Fruit fly (Drosophila melanogaster) whole organism, embryonic: ENCODE results near the gene CG11596.
A peak's percentile ranks its signal among the peaks of the same experiment; 100 is the strongest.

Source experiments
- Atf-2 ChIP-seq: fragments of 200-800 bp; sonication (Bioruptor generic); optimal IDR thresholded peaks from 2 replicates; lab custom pipeline; 2016; ENCODE audit warnings: missing biosample characterization, missing genetic modification characterization
- CG10147 ChIP-seq: fragments of 200-800 bp; sonication (Bioruptor generic); optimal IDR thresholded peaks from 2 replicates; lab custom pipeline; 2019; ENCODE audit warnings: missing biosample characterization, mild to moderate bottlenecking, missing genetic modification characterization, moderate library complexity
- CG10979 ChIP-seq: fragments of 200-800 bp; sonication (Bioruptor generic); optimal IDR thresholded peaks from 2 replicates; lab custom pipeline; 2018; ENCODE audit warnings: missing biosample characterization, mild to moderate bottlenecking, missing genetic modification characterization, moderate library complexity
- CG11398 ChIP-seq: fragments of 200-800 bp; sonication (Bioruptor generic); optimal IDR thresholded peaks from 2 replicates; lab custom pipeline; 2016; ENCODE audit warnings: missing biosample characterization, missing genetic modification characterization
- CG12071 ChIP-seq: fragments of 200-800 bp; sonication (Bioruptor generic); optimal IDR thresholded peaks from 3 replicates; lab custom pipeline; 2018; ENCODE audit warnings: missing biosample characterization, mild to moderate bottlenecking, missing genetic modification characterization
- CG1602 ChIP-seq: fragments of 200-800 bp; sonication (Bioruptor generic); optimal IDR thresholded peaks from 3 replicates; lab custom pipeline; 2016; ENCODE audit warnings: missing biosample characterization, missing genetic modification characterization
- CG17568 ChIP-seq: fragments of 200-800 bp; sonication (Bioruptor generic); optimal IDR thresholded peaks from 2 replicates; lab custom pipeline; 2018; ENCODE audit warnings: missing biosample characterization, mild to moderate bottlenecking, missing genetic modification characterization, moderate library complexity
- CG17612 ChIP-seq: fragments of 200-800 bp; sonication (Bioruptor generic); IDR thresholded peaks from 2 replicates; pipeline ENCODE4 v1.3.6; 2022; ENCODE audit warnings: missing biosample characterization, missing genetic modification characterization
- CG17829 ChIP-seq: fragments of 200-800 bp; optimal IDR thresholded peaks from 2 replicates; lab custom pipeline; 2019; ENCODE audit warnings: missing biosample characterization, mild to moderate bottlenecking, missing genetic modification characterization, moderate library complexity
- CG17912 ChIP-seq: fragments of 200-800 bp; sonication (Bioruptor generic); optimal IDR thresholded peaks from 2 replicates; lab custom pipeline; 2018; ENCODE audit warnings: missing biosample characterization, mild to moderate bottlenecking, missing genetic modification characterization
- CG18764 ChIP-seq: fragments of 200-800 bp; sonication (Bioruptor generic); optimal IDR thresholded peaks from 3 replicates; lab custom pipeline; 2016; ENCODE audit warnings: missing biosample characterization, missing genetic modification characterization
- CG3163 ChIP-seq: fragments of 200-800 bp; sonication (Bioruptor generic); optimal IDR thresholded peaks from 3 replicates; lab custom pipeline; 2016; ENCODE audit warnings: missing biosample characterization, missing genetic modification characterization
- CG34422 ChIP-seq: fragments of 200-800 bp; sonication (Bioruptor generic); IDR thresholded peaks from 3 replicates; pipeline ENCODE4 v1.3.6; 2022; ENCODE audit warnings: missing biosample characterization, missing genetic modification characterization
- CG4617 ChIP-seq: fragments of 200-800 bp; sonication (Bioruptor generic); optimal IDR thresholded peaks from 3 replicates; lab custom pipeline; 2016; ENCODE audit warnings: missing biosample characterization, missing genetic modification characterization, borderline replicate concordance
- CG5180 ChIP-seq: fragments of 200-800 bp; sonication (Bioruptor generic); optimal IDR thresholded peaks from 3 replicates; lab custom pipeline; 2017; ENCODE audit warnings: missing biosample characterization, missing genetic modification characterization, mild to moderate bottlenecking, moderate library complexity, missing genetic modification reagents
- CG6175 ChIP-seq: fragments of 200-800 bp; sonication (Bioruptor generic); IDR thresholded peaks from 3 replicates; pipeline ENCODE4 v1.3.6; 2022; ENCODE audit warnings: missing biosample characterization, missing genetic modification characterization
- CoRest ChIP-seq: fragments of 200-800 bp; sonication (Bioruptor generic); optimal IDR thresholded peaks from 3 replicates; lab custom pipeline; 2018; ENCODE audit warnings: missing biosample characterization, mild to moderate bottlenecking, missing genetic modification characterization, moderate library complexity
- Dll ChIP-seq: fragments of 200-800 bp; sonication (Bioruptor generic); IDR thresholded peaks from 4 replicates; pipeline ENCODE4 v1.3.6; 2022; ENCODE audit warnings: missing biosample characterization, missing genetic modification characterization; ENCODE audit not compliant: partially characterized antibody
- Dref ChIP-seq: fragments of 200-800 bp; sonication (Bioruptor generic); IDR thresholded peaks from 2 replicates; pipeline ENCODE4 v1.3.6; 2022; ENCODE audit warnings: missing biosample characterization, missing genetic modification characterization
- H15 ChIP-seq: fragments of 200-800 bp; sonication (Bioruptor generic); IDR thresholded peaks from 3 replicates; pipeline ENCODE4 v1.3.6; 2022; ENCODE audit warnings: missing biosample characterization, missing genetic modification characterization
- Hmr ChIP-seq: fragments of 200-800 bp; sonication (Bioruptor generic); optimal IDR thresholded peaks from 3 replicates; lab custom pipeline; 2017; ENCODE audit warnings: mild to moderate bottlenecking, missing biosample characterization, missing genetic modification reagents, missing genetic modification characterization
- NC2α ChIP-seq: fragments of 200-800 bp; sonication (Bioruptor generic); optimal IDR thresholded peaks from 2 replicates; lab custom pipeline; 2016; ENCODE audit warnings: missing biosample characterization, missing genetic modification characterization
- Neu2 ChIP-seq: fragments of 200-800 bp; sonication (Bioruptor generic); optimal IDR thresholded peaks from 3 replicates; lab custom pipeline; 2016; ENCODE audit warnings: missing biosample characterization, missing genetic modification characterization, borderline replicate concordance
- Oaz ChIP-seq: fragments of 200-800 bp; sonication (Bioruptor generic); IDR thresholded peaks from 2 replicates; pipeline ENCODE4 v1.3.6; 2022; ENCODE audit warnings: missing biosample characterization, missing genetic modification characterization
- Oli ChIP-seq: fragments of 200-800 bp; sonication (Bioruptor generic); optimal IDR thresholded peaks from 2 replicates; lab custom pipeline; 2018; ENCODE audit warnings: missing biosample characterization, mild to moderate bottlenecking, missing genetic modification characterization, moderate library complexity
- Opbp ChIP-seq: fragments of 200-800 bp; sonication (Bioruptor generic); IDR thresholded peaks from 3 replicates; pipeline ENCODE4 v1.3.6; 2022; ENCODE audit warnings: missing biosample characterization, missing genetic modification characterization; ENCODE audit not compliant: partially characterized antibody
- Sin3A ChIP-seq: fragments of >200 bp; optimal IDR thresholded peaks from 2 replicates; lab custom pipeline; 2018
- Sry-β ChIP-seq: fragments of 200-800 bp; sonication (Bioruptor generic); optimal IDR thresholded peaks from 2 replicates; lab custom pipeline; 2018; ENCODE audit warnings: missing biosample characterization, mild to moderate bottlenecking, missing genetic modification characterization, moderate library complexity
- Ssrp ChIP-seq: fragments of 200-800 bp; sonication (Bioruptor generic); optimal IDR thresholded peaks from 2 replicates; lab custom pipeline; 2018; ENCODE audit warnings: missing biosample characterization, mild to moderate bottlenecking, missing genetic modification characterization, moderate library complexity
- Xrp1 ChIP-seq: fragments of 200-800 bp; sonication (Bioruptor generic); IDR thresholded peaks from 2 replicates; pipeline ENCODE4 v1.3.6; 2022; ENCODE audit warnings: missing biosample characterization, missing genetic modification characterization
- aop ChIP-seq: fragments of 200-800 bp; sonication (Bioruptor generic); IDR thresholded peaks from 2 replicates; pipeline ENCODE4 v1.3.6; 2022; ENCODE audit warnings: missing biosample characterization, missing genetic modification characterization
- ash1 ChIP-seq: fragments of 200-800 bp; sonication (Bioruptor generic); optimal IDR thresholded peaks from 2 replicates; lab custom pipeline; 2018; ENCODE audit warnings: missing biosample characterization, mild to moderate bottlenecking, missing genetic modification characterization
- br ChIP-seq: fragments of >200 bp; optimal IDR thresholded peaks from 2 replicates; lab custom pipeline; 2017
- dysf ChIP-seq: fragments of 200-800 bp; sonication (Bioruptor generic); IDR thresholded peaks from 3 replicates; pipeline ENCODE4 v1.3.6; 2022; ENCODE audit warnings: missing biosample characterization, missing genetic modification characterization
- emc ChIP-seq: fragments of 200-800 bp; sonication (Bioruptor generic); optimal IDR thresholded peaks from 2 replicates; lab custom pipeline; 2016; ENCODE audit warnings: missing biosample characterization, missing genetic modification characterization
- eyg ChIP-seq: fragments of 200-800 bp; sonication (Bioruptor generic); optimal IDR thresholded peaks from 3 replicates; lab custom pipeline; 2016; ENCODE audit warnings: missing biosample characterization, missing genetic modification characterization
- gcm2 ChIP-seq: fragments of 200-800 bp; sonication (Bioruptor generic); optimal IDR thresholded peaks from 2 replicates; lab custom pipeline; 2016; ENCODE audit warnings: missing biosample characterization, missing genetic modification characterization
- gsb-n ChIP-seq: fragments of 200-800 bp; sonication (Bioruptor generic); optimal IDR thresholded peaks from 3 replicates; lab custom pipeline; 2018; ENCODE audit warnings: missing biosample characterization, mild to moderate bottlenecking, missing genetic modification characterization
- gt ChIP-seq: fragments of 200-800 bp; sonication (Bioruptor generic); IDR thresholded peaks from 2 replicates; pipeline ENCODE4 v1.3.6; 2022; ENCODE audit warnings: missing biosample characterization, missing genetic modification characterization
- h ChIP-seq: fragments of >200 bp; optimal IDR thresholded peaks from 2 replicates; lab custom pipeline; 2017
- jing ChIP-seq: fragments of 200-800 bp; sonication (Bioruptor generic); optimal IDR thresholded peaks from 2 replicates; lab custom pipeline; 2018; ENCODE audit warnings: missing biosample characterization, mild to moderate bottlenecking, missing genetic modification characterization
- kah ChIP-seq: fragments of 200-800 bp; sonication (Bioruptor generic); optimal IDR thresholded peaks from 2 replicates; lab custom pipeline; 2018; ENCODE audit warnings: missing biosample characterization, mild to moderate bottlenecking, missing genetic modification characterization
- kay ChIP-seq: fragments of 200-800 bp; sonication (Bioruptor generic); optimal IDR thresholded peaks from 2 replicates; lab custom pipeline; 2016; ENCODE audit warnings: missing biosample characterization, missing genetic modification characterization
- mirr ChIP-seq: fragments of 200-800 bp; sonication (Bioruptor generic); optimal IDR thresholded peaks from 3 replicates; lab custom pipeline; 2018; ENCODE audit warnings: missing biosample characterization, mild to moderate bottlenecking, missing genetic modification characterization
- nmo ChIP-seq: fragments of 200-800 bp; sonication (Bioruptor generic); optimal IDR thresholded peaks from 2 replicates; lab custom pipeline; 2018; ENCODE audit warnings: missing biosample characterization, mild to moderate bottlenecking, missing genetic modification characterization, moderate library complexity
- pzg ChIP-seq: fragments of 200-800 bp; sonication (Bioruptor generic); optimal IDR thresholded peaks from 3 replicates; lab custom pipeline; 2018; ENCODE audit warnings: missing biosample characterization, mild to moderate bottlenecking, missing genetic modification characterization, moderate library complexity
- salm ChIP-seq: fragments of 200-800 bp; sonication (Bioruptor generic); optimal IDR thresholded peaks from 2 replicates; lab custom pipeline; 2018; ENCODE audit warnings: missing biosample characterization, mild to moderate bottlenecking, missing genetic modification characterization
- stwl ChIP-seq: fragments of 200-800 bp; sonication (Bioruptor generic); optimal IDR thresholded peaks from 3 replicates; lab custom pipeline; 2018; ENCODE audit warnings: missing biosample characterization, mild to moderate bottlenecking, missing genetic modification characterization, moderate library complexity
- trh ChIP-seq: fragments of 200-800 bp; sonication (Bioruptor generic); optimal IDR thresholded peaks from 2 replicates; lab custom pipeline; 2016; ENCODE audit warnings: missing biosample characterization, missing genetic modification characterization
- vnd ChIP-seq: fragments of 200-800 bp; sonication (Bioruptor generic); IDR thresholded peaks from 3 replicates; pipeline ENCODE4 v1.3.6; 2022; ENCODE audit warnings: missing biosample characterization, missing genetic modification characterization; ENCODE audit not compliant: partially characterized antibody

CG11596 gene

dm6 chrX:1947178-1947872 lies 19.8 kb downstream of the CG11596 start (continued):
- TF ChIP-seq mirr (peak; percentile 35), Ssrp (peak; percentile 97), NC2α (peak; percentile 91), emc (GFP tag; lab: Kevin White, UChicago) (peak; percentile 75), stwl (tag; lab: Kevin White, UChicago) (peak; percentile 82), gcm2 (GFP tag; lab: Kevin White, UChicago) (peak; percentile 94), kah (GFP tag; lab: Kevin White, UChicago) (peak; percentile 90), Opbp (GFP tag; lab: Robert Waterston, UW) (no peak), eyg (peak; percentile 81), gsb-n (peak; percentile 99), pzg (GFP tag; lab: Kevin White, UChicago) (no peak), Oli (tag; lab: Kevin White, UChicago) (peak; percentile 96), trh (GFP tag; lab: Kevin White, UChicago) (peak; percentile 90), Sin3A (no peak), Oaz (peak; percentile 74), dysf (peak; percentile 92), aop (GFP tag; lab: Robert Waterston, UW) (peak; percentile 93), br (lab: Kevin White, UChicago) (no peak), CG17829 (tag; lab: Kevin White, UChicago) (peak; percentile 98), CoRest (tag; lab: Kevin White, UChicago) (peak; percentile 96), nmo (GFP tag; lab: Kevin White, UChicago) (peak; percentile 98), jing (peak; percentile 95), Dll (GFP tag; lab: Robert Waterston, UW) (no peak), kay (GFP tag; lab: Kevin White, UChicago) (peak; percentile 79), CG18764 (GFP tag; lab: Kevin White, UChicago) (peak; percentile 92), CG17612 (GFP tag; lab: Robert Waterston, UW) (peak; percentile 68; the same call in 1 of the 2 replicates), h (no peak), CG10979 (peak; percentile 99), Sry-β (peak; percentile 75), Atf-2 (GFP tag; lab: Kevin White, UChicago) (peak; percentile 95), H15 (GFP tag; lab: Robert Waterston, UW) (peak; percentile 96), CG17568 (GFP tag; lab: Kevin White, UChicago) (peak; percentile 94), CG3163 (GFP tag; lab: Kevin White, UChicago) (no peak), Hmr (peak; percentile 88), salm (peak; percentile 96), gt (GFP tag; lab: Robert Waterston, UW) (peak; percentile 94), CG5180 (peak; percentile 87), Dref (0 out of 2 replicates have a peak, but pooled peaks have one; percentile 14), vnd (GFP tag; lab: Robert Waterston, UW) (no peak), CG11398 (GFP tag; lab: Kevin White, UChicago) (peak; percentile 92), CG1602 (GFP tag; lab: Kevin White, UChicago) (peak; percentile 97), CG6175 (GFP tag; lab: Robert Waterston, UW) (peak; percentile 80; the same call in 2 of the 3 replicates), CG12071 (GFP tag; lab: Kevin White, UChicago) (peak; percentile 95), ash1 (GFP tag; lab: Kevin White, UChicago) (peak; percentile 51), CG4617 (GFP tag; lab: Kevin White, UChicago) (peak; percentile 77), Neu2 (peak; percentile 90), CG17912 (peak; percentile 76), CG10147 (GFP tag; lab: Kevin White, UChicago) (peak; percentile 91), Xrp1 (GFP tag; lab: Robert Waterston, UW) (peak; percentile 99), CG34422 (GFP tag; lab: Robert Waterston, UW) (peak; percentile 94)
